Worm (Caenorhabditis elegans): ENCODE measurements around the gene EGAP1.1.

The EGAP1.1 gene

ce11 chrIII:5959049-5959448 is 22.0 kb upstream of the EGAP1.1 start:
- TF ChIP-seq him-1 (tag; optimal IDR thresholded peaks at IDR 0.05) (no peak), dao-5 (tag; optimal IDR thresholded peaks at IDR 0.05) (no peak), W03F9.2 (tag; optimal IDR thresholded peaks at IDR 0.05) (no peak)

DNA sequence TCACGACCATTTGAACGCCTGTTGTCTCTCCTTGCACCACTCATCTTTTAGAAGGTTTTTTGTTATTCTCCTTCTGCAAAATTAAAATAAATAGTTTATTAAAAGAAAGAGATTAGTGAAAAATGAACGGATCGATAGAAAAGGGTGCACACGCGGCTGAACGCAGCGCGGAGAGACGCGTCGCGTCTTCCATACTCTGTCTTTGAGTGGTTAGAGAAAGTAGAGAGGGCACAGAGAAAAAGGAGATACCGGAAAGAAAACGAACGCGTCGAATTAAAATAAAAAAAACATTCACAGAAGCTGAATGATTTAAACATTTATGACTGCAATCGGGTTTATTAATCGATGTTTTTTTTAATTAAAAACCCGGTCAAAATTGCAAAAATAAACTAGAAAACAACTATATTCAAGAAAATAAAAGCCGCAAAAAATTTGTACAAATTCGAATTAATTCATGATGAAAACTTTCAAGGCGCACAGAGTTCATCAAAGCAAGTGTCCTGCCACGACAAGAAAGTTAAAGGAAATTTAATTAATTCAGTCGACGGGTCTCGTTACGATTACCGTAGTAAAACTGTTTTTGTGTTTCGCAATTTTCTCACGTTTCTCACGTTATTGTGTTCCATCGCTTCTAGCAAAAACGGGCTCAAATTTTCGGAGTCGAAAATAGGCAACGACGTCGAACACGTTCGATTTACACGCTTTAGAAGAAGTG is 21.3 kb upstream of the EGAP1.1 start, which contains the start of the genes nono-1 and nop-1:
TSS of gene nono-1 (minus strand) at position 75 of the 715 bp plus-strand sequence.
TSS of gene nop-1 (plus strand) at position 551 of the 715 bp plus-strand sequence.
- no peak for TF ChIP-seq dao-5 (tag; optimal IDR thresholded peaks at IDR 0.05)
- no peak for TF ChIP-seq him-1 (tag; optimal IDR thresholded peaks at IDR 0.05)
- TF ChIP-seq W03F9.2 (tag; optimal IDR thresholded peaks at IDR 0.05), result peak; percentile 51

DNA sequence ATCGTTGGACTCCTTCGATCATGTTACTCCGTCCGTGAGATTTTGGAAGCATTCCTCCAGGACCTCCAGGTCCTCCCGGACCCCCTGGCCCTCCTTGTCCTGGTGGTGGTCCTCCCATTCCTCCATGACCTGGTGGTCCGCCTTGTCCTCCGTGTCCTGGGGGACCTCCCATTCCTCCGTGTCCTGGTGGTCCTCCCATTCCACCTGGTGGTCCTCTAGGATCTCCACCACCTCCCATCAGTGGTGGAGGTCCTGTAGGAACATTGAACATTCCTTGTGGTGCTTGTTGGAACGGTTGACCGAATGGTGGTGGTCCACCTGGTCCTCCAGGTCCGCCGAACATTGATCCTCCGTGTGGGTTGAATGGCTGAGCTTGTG is 16.9 kb upstream of the EGAP1.1 start:
- TF ChIP-seq W03F9.2 (tag; optimal IDR thresholded peaks at IDR 0.05) (no peak), him-1 (tag; optimal IDR thresholded peaks at IDR 0.05) (no peak), dao-5 (tag; optimal IDR thresholded peaks at IDR 0.05) (no peak)

ce11 chrIII:5953041-5953912 is 16.3 kb upstream of the EGAP1.1 start:
- TF ChIP-seq dao-5 (tag; optimal IDR thresholded peaks at IDR 0.05) (no peak), him-1 (tag; optimal IDR thresholded peaks at IDR 0.05) (no peak), W03F9.2 (tag; optimal IDR thresholded peaks at IDR 0.05) (no peak)

ce11 chrIII:5951589-5952378 is 14.8 kb upstream of the EGAP1.1 start:
- TF ChIP-seq him-1 (tag; optimal IDR thresholded peaks at IDR 0.05) (no peak), W03F9.2 (tag; optimal IDR thresholded peaks at IDR 0.05) (no peak), dao-5 (tag; optimal IDR thresholded peaks at IDR 0.05) (no peak)

- TF ChIP-seq dao-5 (tag; optimal IDR thresholded peaks at IDR 0.05) (no peak), W03F9.2 (tag; optimal IDR thresholded peaks at IDR 0.05) (no peak), him-1 (tag; optimal IDR thresholded peaks at IDR 0.05) (no peak)
Measured at ce11 chrIII:5950756-5951345, 13.8 kb upstream of the EGAP1.1 start.

ce11 chrIII:5949817-5950216 is 12.8 kb upstream of the EGAP1.1 start:
- no peak for TF ChIP-seq W03F9.2 (tag; optimal IDR thresholded peaks at IDR 0.05)
- no peak for TF ChIP-seq dao-5 (tag; optimal IDR thresholded peaks at IDR 0.05)
- no peak for TF ChIP-seq him-1 (tag; optimal IDR thresholded peaks at IDR 0.05)

DNA sequence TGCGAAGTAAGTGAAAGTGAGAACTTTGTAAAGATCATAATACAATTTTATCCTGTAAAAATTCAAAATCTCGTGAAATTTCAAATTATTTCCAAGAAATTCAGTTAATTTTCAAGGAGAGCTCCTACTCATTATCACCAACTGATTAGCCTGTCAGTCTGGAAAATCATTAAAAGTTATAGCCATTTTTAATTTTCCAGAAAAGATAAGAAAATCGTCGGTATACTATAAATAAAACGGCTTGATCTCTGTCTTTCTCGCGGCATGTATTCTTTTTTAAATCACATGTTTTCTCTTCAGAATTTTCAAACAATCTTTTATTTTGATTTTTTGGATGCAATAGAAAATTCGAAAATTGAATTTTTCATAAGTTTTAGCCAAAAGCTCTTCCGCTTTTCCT is 12.0 kb upstream of the EGAP1.1 start:
- TF ChIP-seq him-1 (tag; optimal IDR thresholded peaks at IDR 0.05), result no peak
- no peak for TF ChIP-seq W03F9.2 (tag; optimal IDR thresholded peaks at IDR 0.05)
- no peak for TF ChIP-seq dao-5 (tag; optimal IDR thresholded peaks at IDR 0.05)

DNA sequence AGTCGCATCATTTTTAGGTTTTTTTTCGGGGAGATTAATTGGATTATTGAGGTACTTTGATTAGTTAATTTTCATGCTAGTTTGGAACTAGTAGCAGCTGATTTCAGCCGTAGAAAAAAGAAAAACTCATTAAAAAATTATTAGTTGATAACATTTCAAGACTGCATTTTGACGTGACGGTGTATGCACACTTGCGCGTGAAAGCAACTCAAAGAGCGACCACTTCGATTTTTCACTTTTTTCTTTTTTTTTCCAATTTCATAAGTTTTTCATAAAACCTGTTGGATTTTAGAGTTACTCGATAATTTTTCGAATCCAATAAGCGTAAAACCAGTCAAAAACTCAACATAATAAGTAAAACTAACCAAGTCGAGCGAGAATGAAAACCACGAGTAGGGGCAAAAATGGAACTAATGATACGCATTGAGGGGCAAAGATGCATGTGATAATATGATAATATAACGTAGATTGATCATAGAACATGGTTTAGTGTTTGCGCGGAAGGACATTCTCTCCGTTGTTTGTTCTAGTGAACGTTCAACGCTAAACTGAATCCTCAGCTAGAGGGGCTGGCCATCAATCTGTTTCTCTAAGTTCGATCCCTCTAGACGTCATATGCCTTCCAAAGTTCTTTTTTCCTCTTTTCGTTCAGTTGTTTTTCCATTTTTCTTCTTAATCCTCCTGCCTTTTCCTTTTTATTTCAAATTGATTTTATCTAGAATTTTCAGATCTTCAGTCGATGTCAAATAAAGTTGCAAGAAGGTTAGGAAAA is 11.3 kb upstream of the EGAP1.1 start, which contains the start of the genes F25B5.6 and F25B5.3:
TSS of gene F25B5.6 (minus strand) at position 572 of the 772 bp plus-strand sequence.
TSS of gene F25B5.3 (plus strand) at position 722 of the 772 bp plus-strand sequence.
- TF ChIP-seq dao-5 (tag; optimal IDR thresholded peaks at IDR 0.05), result no peak
- TF ChIP-seq W03F9.2 (tag; optimal IDR thresholded peaks at IDR 0.05), result no peak
- TF ChIP-seq him-1 (tag; optimal IDR thresholded peaks at IDR 0.05), result no peak

DNA sequence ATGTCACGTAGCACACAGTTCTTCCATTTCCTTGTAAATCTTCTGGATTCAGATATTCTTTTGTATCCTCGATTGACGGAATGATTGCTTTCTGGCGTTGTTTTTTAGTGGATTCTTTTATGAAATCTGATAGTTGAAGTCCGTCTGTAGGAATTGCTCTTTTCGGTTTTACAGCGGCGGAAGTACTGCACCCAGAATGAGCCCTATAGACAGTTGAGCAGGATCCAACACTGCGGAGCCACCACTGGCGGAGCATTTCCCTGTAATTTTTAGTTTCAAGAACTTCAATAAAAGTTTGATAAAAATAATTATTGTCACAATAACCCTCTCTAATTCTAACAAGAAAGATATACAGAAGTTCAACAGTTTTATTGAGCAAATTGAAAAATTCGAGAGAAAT is 8.8 kb upstream of the EGAP1.1 start, which contains the start of gene F25B5.5:
TSS of gene F25B5.5 (minus strand) at position 260 of the 400 bp plus-strand sequence.
- no peak for TF ChIP-seq dao-5 (tag; optimal IDR thresholded peaks at IDR 0.05)
- TF ChIP-seq him-1 (tag; optimal IDR thresholded peaks at IDR 0.05), result no peak
- no peak for TF ChIP-seq W03F9.2 (tag; optimal IDR thresholded peaks at IDR 0.05)

DNA sequence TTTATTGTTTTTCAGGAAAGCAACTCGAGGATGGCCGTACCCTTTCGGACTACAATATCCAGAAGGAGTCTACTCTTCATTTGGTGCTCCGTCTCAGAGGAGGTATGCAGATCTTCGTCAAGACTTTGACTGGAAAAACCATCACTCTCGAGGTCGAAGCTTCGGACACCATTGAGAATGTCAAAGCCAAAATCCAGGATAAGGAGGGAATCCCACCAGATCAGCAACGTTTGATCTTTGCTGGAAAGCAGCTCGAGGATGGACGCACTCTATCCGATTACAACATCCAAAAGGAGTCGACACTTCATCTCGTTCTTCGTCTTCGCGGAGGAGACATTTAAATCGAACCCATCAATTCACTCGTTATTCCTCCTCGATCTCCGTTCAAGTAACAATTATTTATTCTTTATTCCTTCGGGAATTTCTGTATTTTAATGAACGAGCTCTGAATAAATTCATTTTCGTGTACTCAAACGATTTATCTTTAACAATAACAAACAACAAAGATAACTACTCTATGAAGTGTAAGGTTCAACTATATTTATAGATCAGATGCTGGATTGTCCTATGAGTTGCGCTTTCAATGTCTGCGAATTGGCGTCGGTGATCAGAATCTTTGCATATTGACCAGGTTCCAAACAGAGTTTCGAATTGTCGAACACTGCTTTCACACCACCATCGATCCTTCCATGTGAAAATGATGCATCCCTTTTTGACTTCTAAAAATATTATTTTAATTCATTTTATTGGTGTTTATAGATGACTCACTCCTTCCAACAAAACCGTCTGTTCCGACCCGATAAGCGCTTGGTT is 6.6 kb upstream of the EGAP1.1 start:
- peak; percentile 50 for TF ChIP-seq W03F9.2 (tag; optimal IDR thresholded peaks at IDR 0.05)
- peak; percentile 15 for TF ChIP-seq dao-5 (tag; optimal IDR thresholded peaks at IDR 0.05)
- TF ChIP-seq him-1 (tag; optimal IDR thresholded peaks at IDR 0.05), result peak; percentile 45

Data from whole organism, L4/young adult.